Worm (Caenorhabditis elegans) whole organism, L4 larva: ENCODE measurements around the gene T24D5.4.
A peak's percentile ranks its signal among the peaks of the same experiment; 100 is the strongest.

ENCODE experiments used
- F10B5.3 ChIP-seq: sonication (generic microtip); optimal IDR thresholded peaks from 2 replicates; lab custom pipeline; 2016; ENCODE audit warnings: mild to moderate bottlenecking, missing genetic modification characterization, missing compliant biosample characterization
- F26F4.8 ChIP-seq: fragments of 200-800 bp; sonication (Bioruptor generic); conservative IDR thresholded peaks from 2 replicates; pipeline ENCODE4 v1.3.6; 2022; ENCODE audit warnings: missing genetic modification characterization, missing compliant biosample characterization
- Y105C5A.15 ChIP-seq: fragments of 200-800 bp; sonication (Bioruptor generic); IDR thresholded peaks from 2 replicates; pipeline ENCODE4 v1.3.6; 2022; ENCODE audit warnings: missing genetic modification characterization, missing compliant biosample characterization
- Y48G9A.11 ChIP-seq: fragments of 200-800 bp; sonication (Bioruptor generic); IDR thresholded peaks from 2 replicates; pipeline ENCODE4 v1.3.6; 2022; ENCODE audit warnings: missing genetic modification reagents, missing genetic modification characterization, missing compliant biosample characterization
- Y5F2A.4 ChIP-seq: fragments of 200-800 bp; sonication (Bioruptor generic); optimal IDR thresholded peaks from 2 replicates; lab custom pipeline; 2018; ENCODE audit warnings: mild to moderate bottlenecking, missing genetic modification characterization, missing compliant biosample characterization
- Y75B8A.6 ChIP-seq: fragments of 200-800 bp; sonication (Bioruptor generic); IDR thresholded peaks from 2 replicates; pipeline ENCODE4 v1.3.6; 2022; ENCODE audit warnings: missing genetic modification reagents, missing genetic modification characterization, missing compliant biosample characterization
- ama-1 ChIP-seq: fragments of 150-350 bp; optimal IDR thresholded peaks from 2 replicates; lab custom pipeline; 2014; ENCODE audit warnings: inconsistent platforms, mixed read lengths
- attf-4 ChIP-seq: sonication (generic microtip); optimal IDR thresholded peaks from 3 replicates; lab custom pipeline; 2017; ENCODE audit warnings: missing biosample characterization, missing genetic modification characterization
- ceh-28 ChIP-seq: fragments of 150-350 bp; optimal IDR thresholded peaks from 2 replicates; lab custom pipeline; 2014; ENCODE audit warnings: missing biosample characterization, missing genetic modification reagents, missing genetic modification characterization
- ces-1 ChIP-seq: fragments of 150-350 bp; sonication (generic microtip); optimal IDR thresholded peaks from 4 replicates; lab custom pipeline; 2014; ENCODE audit warnings: missing biosample characterization, missing genetic modification reagents, missing genetic modification characterization
- cey-2 ChIP-seq: sonication (generic microtip); optimal IDR thresholded peaks from 3 replicates; lab custom pipeline; 2017; ENCODE audit warnings: missing genetic modification characterization, mild to moderate bottlenecking, missing compliant biosample characterization, antibody characterized with exemption, borderline replicate concordance; ENCODE audit not compliant: insufficient read depth
- daf-16 ChIP-seq, 3 experiments: sonication (generic microtip); optimal IDR thresholded peaks; 2 replicates each; lab custom pipeline; 2016 to 2017; ENCODE audit warnings: missing genetic modification characterization in 3 of 3, missing genetic modification reagents in 3 of 3, mild to moderate bottlenecking in 2 of 3, missing compliant biosample characterization in 2 of 3, missing biosample characterization in 1 of 3, moderate library complexity in 1 of 3
- daf-8 ChIP-seq: fragments of 200-800 bp; sonication (Bioruptor generic); IDR thresholded peaks from 2 replicates; pipeline ENCODE4 v1.3.6; 2022; ENCODE audit warnings: missing genetic modification characterization, missing compliant biosample characterization
- dmd-6 ChIP-seq: fragments of 200-800 bp; sonication (Bioruptor generic); IDR thresholded peaks from 2 replicates; pipeline ENCODE4 v1.3.6; 2022; ENCODE audit warnings: missing genetic modification reagents, missing genetic modification characterization, missing compliant biosample characterization
- dmd-9 ChIP-seq: fragments of 200-800 bp; sonication (Bioruptor generic); IDR thresholded peaks from 2 replicates; pipeline ENCODE4 v1.3.6; 2022; ENCODE audit warnings: missing genetic modification reagents, missing genetic modification characterization, missing compliant biosample characterization
- duxl-1 ChIP-seq: sonication (generic microtip); optimal IDR thresholded peaks from 2 replicates; lab custom pipeline; 2016; ENCODE audit warnings: mild to moderate bottlenecking, missing genetic modification characterization, moderate library complexity, missing compliant biosample characterization; ENCODE audit not compliant: poor library complexity
- egl-43 ChIP-seq: fragments of 200-800 bp; sonication (Bioruptor generic); IDR thresholded peaks from 2 replicates; pipeline ENCODE4 v1.3.6; 2022; ENCODE audit warnings: missing genetic modification reagents, missing genetic modification characterization, missing compliant biosample characterization
- fkh-10 ChIP-seq: fragments of 150-350 bp; optimal IDR thresholded peaks from 2 replicates; lab custom pipeline; 2014; ENCODE audit warnings: missing biosample characterization, missing genetic modification reagents, missing genetic modification characterization
- fos-1 ChIP-seq: fragments of 150-350 bp; optimal IDR thresholded peaks from 2 replicates; lab custom pipeline; 2014; ENCODE audit warnings: missing biosample characterization, missing genetic modification characterization
- gei-8 ChIP-seq: fragments of 200-800 bp; sonication (Bioruptor generic); optimal IDR thresholded peaks from 2 replicates; lab custom pipeline; 2018; ENCODE audit warnings: mild to moderate bottlenecking, missing genetic modification characterization, missing compliant biosample characterization
- hlh-11 ChIP-seq: fragments of 200-800 bp; sonication (Bioruptor generic); optimal IDR thresholded peaks from 2 replicates; lab custom pipeline; 2018; ENCODE audit warnings: mild to moderate bottlenecking, missing genetic modification characterization, missing compliant biosample characterization
- jun-1 ChIP-seq: fragments of 150-350 bp; optimal IDR thresholded peaks from 2 replicates; lab custom pipeline; 2014; ENCODE audit warnings: missing biosample characterization, missing genetic modification reagents, missing genetic modification characterization
- lim-7 ChIP-seq: fragments of 200-800 bp; sonication (Bioruptor generic); IDR thresholded peaks from 2 replicates; pipeline ENCODE4 v1.3.6; 2022; ENCODE audit warnings: missing genetic modification characterization, missing compliant biosample characterization
- lin-1 ChIP-seq: fragments of 200-800 bp; sonication (Bioruptor generic); IDR thresholded peaks from 2 replicates; pipeline ENCODE4 v1.3.6; 2022; ENCODE audit warnings: missing genetic modification reagents, missing genetic modification characterization, missing compliant biosample characterization
- madf-5 ChIP-seq, 2 experiments: fragments of 200-800 bp; sonication (Bioruptor generic); IDR thresholded peaks; 2 replicates each; pipeline ENCODE4 v1.3.6; 2022; ENCODE audit warnings: missing compliant biosample characterization in 2 of 2, missing genetic modification characterization in 2 of 2
- mep-1 ChIP-seq: fragments of 150-350 bp; sonication (generic microtip); optimal IDR thresholded peaks from 3 replicates; lab custom pipeline; 2014; ENCODE audit warnings: missing biosample characterization, missing genetic modification characterization
- mes-2 ChIP-seq: sonication (generic microtip); optimal IDR thresholded peaks from 2 replicates; lab custom pipeline; 2016; ENCODE audit warnings: missing genotype, mild to moderate bottlenecking, missing genetic modification characterization, missing compliant biosample characterization; ENCODE audit not compliant: poor library complexity, severe bottlenecking
- mxl-3 ChIP-seq: fragments of 200-800 bp; sonication (Bioruptor generic); optimal IDR thresholded peaks from 2 replicates; lab custom pipeline; 2018; ENCODE audit warnings: mild to moderate bottlenecking, missing genetic modification characterization, missing compliant biosample characterization
- nhr-102 ChIP-seq: sonication (generic microtip); optimal IDR thresholded peaks from 2 replicates; lab custom pipeline; 2016; ENCODE audit warnings: mild to moderate bottlenecking, missing genetic modification characterization, moderate library complexity, missing compliant biosample characterization
- nhr-11 ChIP-seq: fragments of 150-350 bp; optimal IDR thresholded peaks from 2 replicates; lab custom pipeline; 2014; ENCODE audit warnings: missing biosample characterization, missing genetic modification characterization
- nhr-111 ChIP-seq: fragments of 200-800 bp; sonication (Bioruptor generic); optimal IDR thresholded peaks from 2 replicates; lab custom pipeline; 2018; ENCODE audit warnings: mild to moderate bottlenecking, missing genetic modification characterization, missing compliant biosample characterization
- nhr-28 ChIP-seq: fragments of 150-350 bp; optimal IDR thresholded peaks from 2 replicates; lab custom pipeline; 2014; ENCODE audit warnings: missing biosample characterization, missing genetic modification characterization
- nhr-41 ChIP-seq: fragments of 200-800 bp; sonication (Bioruptor generic); IDR thresholded peaks from 2 replicates; pipeline ENCODE4 v1.3.6; 2022; ENCODE audit warnings: missing genetic modification reagents, missing genetic modification characterization, missing compliant biosample characterization
- nhr-42 ChIP-seq: fragments of 200-800 bp; sonication (Bioruptor generic); IDR thresholded peaks from 2 replicates; pipeline ENCODE4 v1.3.6; 2022; ENCODE audit warnings: missing genetic modification characterization, missing compliant biosample characterization
- nhr-48 ChIP-seq: sonication (generic microtip); optimal IDR thresholded peaks from 2 replicates; lab custom pipeline; 2016; ENCODE audit warnings: mild to moderate bottlenecking, missing genetic modification characterization, missing compliant biosample characterization
- nhr-6 ChIP-seq: fragments of 150-350 bp; optimal IDR thresholded peaks from 2 replicates; lab custom pipeline; 2014; ENCODE audit warnings: missing biosample characterization, missing genetic modification characterization
- nhr-77 ChIP-seq: fragments of 150-350 bp; optimal IDR thresholded peaks from 2 replicates; lab custom pipeline; 2014; ENCODE audit warnings: missing biosample characterization, missing genetic modification characterization
- php-3 ChIP-seq: fragments of 200-800 bp; sonication (Bioruptor generic); IDR thresholded peaks from 2 replicates; pipeline ENCODE4 v1.3.6; 2022; ENCODE audit warnings: missing genetic modification reagents, missing genetic modification characterization, missing compliant biosample characterization
- pqm-1 ChIP-seq: sonication (generic microtip); optimal IDR thresholded peaks from 2 replicates; lab custom pipeline; 2017; ENCODE audit warnings: missing biosample characterization, missing genetic modification characterization
- rbr-2 ChIP-seq: sonication (generic microtip); optimal IDR thresholded peaks from 2 replicates; lab custom pipeline; 2016; ENCODE audit warnings: missing genotype, missing genetic modification characterization, missing compliant biosample characterization
- saeg-2 ChIP-seq: fragments of 200-800 bp; sonication (Bioruptor generic); IDR thresholded peaks from 2 replicates; pipeline ENCODE4 v1.3.6; 2022; ENCODE audit warnings: missing genetic modification reagents, missing genetic modification characterization, missing compliant biosample characterization
- sdz-12 ChIP-seq: fragments of 200-800 bp; sonication (Bioruptor generic); optimal IDR thresholded peaks from 2 replicates; lab custom pipeline; 2018; ENCODE audit warnings: mild to moderate bottlenecking, missing genetic modification characterization, missing compliant biosample characterization
- skn-1 ChIP-seq: fragments of 150-350 bp; optimal IDR thresholded peaks from 2 replicates; lab custom pipeline; 2014; ENCODE audit warnings: missing biosample characterization, missing genetic modification characterization
- snpc-4 ChIP-seq: fragments of 150-350 bp; optimal IDR thresholded peaks from 2 replicates; lab custom pipeline; 2014; ENCODE audit warnings: missing biosample characterization, missing genetic modification characterization
- spr-1 ChIP-seq: sonication (generic microtip); optimal IDR thresholded peaks from 2 replicates; lab custom pipeline; 2016; ENCODE audit warnings: mild to moderate bottlenecking, missing genetic modification characterization, missing compliant biosample characterization
- tag-97 ChIP-seq: fragments of 200-800 bp; sonication (Bioruptor generic); IDR thresholded peaks from 2 replicates; pipeline ENCODE4 v1.3.6; 2022; ENCODE audit warnings: missing genetic modification characterization, missing compliant biosample characterization
- tra-1 ChIP-seq: fragments of 200-800 bp; sonication (Bioruptor generic); IDR thresholded peaks from 2 replicates; pipeline ENCODE4 v1.3.6; 2022; ENCODE audit warnings: missing genetic modification reagents, missing genetic modification characterization, missing compliant biosample characterization
- unc-130 ChIP-seq: sonication (generic microtip); optimal IDR thresholded peaks from 2 replicates; lab custom pipeline; 2016; ENCODE audit warnings: missing genetic modification reagents, missing genetic modification characterization, missing compliant biosample characterization
- unc-39 ChIP-seq: sonication (generic microtip); optimal IDR thresholded peaks from 2 replicates; lab custom pipeline; 2017; ENCODE audit warnings: missing biosample characterization, missing genetic modification characterization
- vab-7 ChIP-seq: fragments of 200-800 bp; sonication (Bioruptor generic); IDR thresholded peaks from 2 replicates; pipeline ENCODE4 v1.3.6; 2022; ENCODE audit warnings: missing genetic modification reagents, missing genetic modification characterization, missing compliant biosample characterization
- zfp-2 ChIP-seq: sonication (generic microtip); optimal IDR thresholded peaks from 2 replicates; lab custom pipeline; 2016; ENCODE audit warnings: mild to moderate bottlenecking, missing genetic modification characterization, missing compliant biosample characterization
- zip-2 ChIP-seq: fragments of 150-350 bp; optimal IDR thresholded peaks from 2 replicates; lab custom pipeline; 2014; ENCODE audit warnings: missing biosample characterization, missing genetic modification characterization

Gene T24D5.4

ce11 chrX:12635010-12635409 lies 38.0 kb downstream of the T24D5.4 start (continued):
- peak; percentile 76 for TF ChIP-seq mep-1 (tag; lab: Kevin White, UChicago)
- no peak for TF ChIP-seq zfp-2
- TF ChIP-seq daf-16 (GFP tag; optimal IDR thresholded peaks at IDR 0.05; lab: Kevin White, UChicago): no peak
- peak; percentile 98 for TF ChIP-seq daf-16 (tag; optimal IDR thresholded peaks at IDR 0.05; lab: Kevin White, UChicago)
- TF ChIP-seq egl-43 (GFP tag; lab: Robert Waterston, UW): no peak
- TF ChIP-seq F10B5.3 (tag; lab: Kevin White, UChicago): no peak
- no peak for TF ChIP-seq cey-2 (tag; lab: Kevin White, UChicago)
- TF ChIP-seq dmd-6: peak; percentile 54
- TF ChIP-seq ceh-28: no peak
- no peak for TF ChIP-seq lin-1
- TF ChIP-seq Y5F2A.4 (GFP tag; lab: Kevin White, UChicago): no peak
- no peak for TF ChIP-seq F26F4.8 (GFP tag; lab: Robert Waterston, UW)
- peak; percentile 51 for TF ChIP-seq mxl-3 (GFP tag; lab: Kevin White, UChicago)
- no peak for TF ChIP-seq lim-7 (GFP tag; lab: Robert Waterston, UW)
- no peak for TF ChIP-seq Y75B8A.6 (GFP tag; lab: Robert Waterston, UW)
- no peak for TF ChIP-seq tag-97 (GFP tag; lab: Robert Waterston, UW)
- no peak for TF ChIP-seq ama-1 (lab: Kevin White, UChicago)
- peak; percentile 85 for TF ChIP-seq hlh-11 (tag; lab: Kevin White, UChicago)
- TF ChIP-seq tra-1: no peak
- no peak for TF ChIP-seq spr-1
- TF ChIP-seq mes-2 (tag; lab: Kevin White, UChicago): peak; percentile 79
- TF ChIP-seq nhr-28 (tag; lab: Kevin White, UChicago): peak; percentile 89
- TF ChIP-seq nhr-11: peak; percentile 30
- no peak for TF ChIP-seq unc-39 (tag; lab: Kevin White, UChicago)
- no peak for TF ChIP-seq nhr-111 (GFP tag; lab: Kevin White, UChicago)
- TF ChIP-seq unc-130: no peak
- TF ChIP-seq daf-8 (GFP tag; lab: Robert Waterston, UW): no peak
- peak; percentile 84 for TF ChIP-seq nhr-77 (tag; lab: Kevin White, UChicago)
- no peak for TF ChIP-seq gei-8 (GFP tag; lab: Kevin White, UChicago)
- TF ChIP-seq snpc-4: no peak
- peak; percentile 37 for TF ChIP-seq fkh-10
- peak; percentile 2 for TF ChIP-seq nhr-102 (tag; lab: Kevin White, UChicago)
- no peak for TF ChIP-seq dmd-9 (GFP tag; lab: Robert Waterston, UW)
- TF ChIP-seq saeg-2 (GFP tag; lab: Robert Waterston, UW): no peak
- no peak for TF ChIP-seq jun-1 (tag; lab: Kevin White, UChicago)
- TF ChIP-seq ces-1: no peak
- TF ChIP-seq php-3: no peak
- TF ChIP-seq zip-2 (tag; lab: Kevin White, UChicago): no peak
- TF ChIP-seq nhr-48 (tag; lab: Kevin White, UChicago): peak; percentile 50
- TF ChIP-seq pqm-1 (tag; lab: Kevin White, UChicago): peak; percentile 45
- no peak for TF ChIP-seq fos-1 (tag; lab: Kevin White, UChicago)
- no peak for TF ChIP-seq sdz-12
- TF ChIP-seq vab-7 (GFP tag; lab: Robert Waterston, UW): no peak
- TF ChIP-seq attf-4 (tag; lab: Kevin White, UChicago): no peak
- TF ChIP-seq Y48G9A.11 (GFP tag; lab: Robert Waterston, UW): no peak
- peak; percentile 82 for TF ChIP-seq nhr-6
- TF ChIP-seq nhr-41 (GFP tag; lab: Robert Waterston, UW): no peak
- peak; percentile 56 for TF ChIP-seq rbr-2 (tag; lab: Kevin White, UChicago)
- TF ChIP-seq nhr-42: no peak
- no peak for TF ChIP-seq skn-1
- no peak for TF ChIP-seq madf-5 (GFP tag; IDR thresholded peaks at IDR 0.05; lab: Robert Waterston, UW)
- no peak for TF ChIP-seq Y105C5A.15 (GFP tag; lab: Robert Waterston, UW)
- TF ChIP-seq duxl-1 (tag; lab: Kevin White, UChicago): no peak
